Fruit fly (Drosophila melanogaster) whole organism, pupa: ENCODE measurements around the gene CG6712.

ENCODE experiments used
- CG13204 ChIP-seq: fragments of 200-800 bp; sonication (Bioruptor generic); optimal IDR thresholded peaks from 2 replicates; lab custom pipeline; 2018; ENCODE audit warnings: missing biosample characterization, mild to moderate bottlenecking, missing genetic modification characterization, moderate library complexity
- CG15710 ChIP-seq: fragments of 200-800 bp; sonication (Bioruptor generic); optimal IDR thresholded peaks from 2 replicates; lab custom pipeline; 2018; ENCODE audit warnings: missing biosample characterization, mild to moderate bottlenecking, missing genetic modification characterization, moderate library complexity
- CG17806 ChIP-seq: fragments of 200-800 bp; sonication (Bioruptor generic); optimal IDR thresholded peaks from 2 replicates; lab custom pipeline; 2018; ENCODE audit warnings: missing biosample characterization, mild to moderate bottlenecking, missing genetic modification characterization, moderate library complexity
- CG4496 ChIP-seq: fragments of 200-800 bp; sonication (Bioruptor generic); IDR thresholded peaks from 3 replicates; pipeline ENCODE4 v1.3.6; 2022; ENCODE audit warnings: missing biosample characterization, missing genetic modification characterization
- D1 ChIP-seq: fragments of 200-800 bp; sonication (Bioruptor generic); optimal IDR thresholded peaks from 2 replicates; lab custom pipeline; 2018; ENCODE audit warnings: missing biosample characterization, mild to moderate bottlenecking, missing genetic modification characterization, moderate library complexity
- Snoo ChIP-seq: fragments of 200-800 bp; sonication (Bioruptor generic); optimal IDR thresholded peaks from 3 replicates; lab custom pipeline; 2017; ENCODE audit warnings: missing biosample characterization, mild to moderate bottlenecking, missing genetic modification characterization, inconsistent platforms

- no peak for TF ChIP-seq Snoo (tag; lab: Kevin White, UChicago)
- TF ChIP-seq CG15710 (tag; lab: Kevin White, UChicago): no peak
- no peak for TF ChIP-seq CG4496
- no peak for TF ChIP-seq CG13204 (GFP tag; lab: Kevin White, UChicago)
- TF ChIP-seq CG17806 (tag; lab: Kevin White, UChicago): no peak
- TF ChIP-seq D1: no peak
These were observed 42.9 kb downstream of the CG6712 start for dm6 chr2L:12053365-12053764.
